Worm (Caenorhabditis elegans) whole organism, L2 larva: ENCODE data around the gene alg-3.

Experiments used
- C34F6.9 ChIP-seq: fragments of 150-350 bp; optimal IDR thresholded peaks from 2 replicates; lab custom pipeline; 2014; ENCODE audit warnings: missing biosample characterization, missing genetic modification characterization
- F13H6.1 ChIP-seq: sonication (generic microtip); optimal IDR thresholded peaks from 2 replicates; lab custom pipeline; 2016; ENCODE audit warnings: missing genetic modification characterization, missing compliant biosample characterization
- R02D3.7 ChIP-seq: fragments of 150-350 bp; optimal IDR thresholded peaks from 2 replicates; lab custom pipeline; 2014; ENCODE audit warnings: missing biosample characterization, missing genetic modification characterization
- Y55F3AM.14 ChIP-seq: fragments of 200-800 bp; sonication (Bioruptor generic); optimal IDR thresholded peaks from 2 replicates; lab custom pipeline; 2018; ENCODE audit warnings: mild to moderate bottlenecking, missing genetic modification characterization, missing compliant biosample characterization
- ZK546.5 ChIP-seq: sonication (generic microtip); optimal IDR thresholded peaks from 2 replicates; lab custom pipeline; 2017; ENCODE audit warnings: missing biosample characterization, missing genetic modification characterization
- alr-1 ChIP-seq: fragments of 150-350 bp; optimal IDR thresholded peaks from 2 replicates; lab custom pipeline; 2014; ENCODE audit warnings: missing biosample characterization, missing genetic modification characterization
- aly-2 ChIP-seq: fragments of 150-350 bp; optimal IDR thresholded peaks from 2 replicates; lab custom pipeline; 2014; ENCODE audit warnings: missing biosample characterization, missing genetic modification characterization
- ama-1 ChIP-seq: fragments of 150-350 bp; optimal IDR thresholded peaks from 2 replicates; lab custom pipeline; 2018; ENCODE audit warnings: inconsistent platforms
- blmp-1 ChIP-seq: sonication (generic microtip); optimal IDR thresholded peaks from 2 replicates; lab custom pipeline; 2017; ENCODE audit warnings: missing genetic modification characterization, mild to moderate bottlenecking, missing compliant biosample characterization, antibody characterized with exemption, moderate library complexity; ENCODE audit not compliant: insufficient read depth
- ceh-16 ChIP-seq: fragments of 150-350 bp; optimal IDR thresholded peaks from 2 replicates; lab custom pipeline; 2014; ENCODE audit warnings: missing biosample characterization, missing genetic modification characterization
- ceh-82 ChIP-seq: fragments of 150-350 bp; optimal IDR thresholded peaks from 2 replicates; lab custom pipeline; 2014; ENCODE audit warnings: missing biosample characterization, missing genetic modification characterization
- dmd-4 ChIP-seq: sonication (generic microtip); optimal IDR thresholded peaks from 2 replicates; lab custom pipeline; 2017; ENCODE audit warnings: missing biosample characterization, missing genetic modification characterization
- egl-27 ChIP-seq: sonication (generic microtip); optimal IDR thresholded peaks from 3 replicates; lab custom pipeline; 2017; ENCODE audit warnings: missing biosample characterization, missing genetic modification reagents, missing genetic modification characterization
- elt-3 ChIP-seq: sonication (generic microtip); optimal IDR thresholded peaks from 2 replicates; lab custom pipeline; 2017; ENCODE audit warnings: missing biosample characterization, missing genetic modification characterization
- fos-1 ChIP-seq: fragments of 150-350 bp; optimal IDR thresholded peaks from 2 replicates; lab custom pipeline; 2014; ENCODE audit warnings: missing biosample characterization, missing genetic modification characterization
- gmeb-1 ChIP-seq: fragments of 150-350 bp; optimal IDR thresholded peaks from 2 replicates; lab custom pipeline; 2014; ENCODE audit warnings: missing biosample characterization, missing genetic modification characterization
- lin-13 ChIP-seq: fragments of 150-350 bp; optimal IDR thresholded peaks from 2 replicates; lab custom pipeline; 2014; ENCODE audit warnings: missing biosample characterization, missing genetic modification reagents, missing genetic modification characterization
- lin-39 ChIP-seq: fragments of 150-350 bp; optimal IDR thresholded peaks from 2 replicates; lab custom pipeline; 2014; ENCODE audit warnings: missing biosample characterization, missing genetic modification reagents, missing genetic modification characterization
- lsy-2 ChIP-seq, 2 experiments: fragments of 150-350 bp in 1 of 2; sonication (generic microtip) in 1 of 2; optimal IDR thresholded peaks; 2 replicates each; lab custom pipeline; 2014 to 2017; ENCODE audit warnings: missing biosample characterization in 2 of 2, missing genetic modification characterization in 2 of 2
- mab-5 ChIP-seq: fragments of 150-350 bp; optimal IDR thresholded peaks from 2 replicates; lab custom pipeline; 2014; ENCODE audit warnings: missing biosample characterization, missing genetic modification characterization
- mbf-1 ChIP-seq: sonication (generic microtip); optimal IDR thresholded peaks from 2 replicates; lab custom pipeline; 2017; ENCODE audit warnings: missing biosample characterization, missing genetic modification characterization
- mdl-1 ChIP-seq, 2 experiments: fragments of 150-350 bp in 1 of 2; sonication (generic microtip) in 1 of 2; optimal IDR thresholded peaks; 2 replicates each; lab custom pipeline; 2017; ENCODE audit warnings: missing biosample characterization in 2 of 2, missing genetic modification characterization in 2 of 2
- nhr-10 ChIP-seq: sonication (generic microtip); optimal IDR thresholded peaks from 2 replicates; lab custom pipeline; 2017; ENCODE audit warnings: missing biosample characterization, missing genetic modification characterization
- nhr-11 ChIP-seq: fragments of 150-350 bp; optimal IDR thresholded peaks from 2 replicates; lab custom pipeline; 2014; ENCODE audit warnings: missing biosample characterization, missing genetic modification characterization
- nhr-12 ChIP-seq: fragments of 150-350 bp; optimal IDR thresholded peaks from 2 replicates; lab custom pipeline; 2014; ENCODE audit warnings: missing biosample characterization, missing genetic modification characterization
- nhr-129 ChIP-seq: fragments of 150-350 bp; optimal IDR thresholded peaks from 2 replicates; lab custom pipeline; 2014; ENCODE audit warnings: missing biosample characterization, missing genetic modification characterization
- nhr-21 ChIP-seq: fragments of 150-350 bp; optimal IDR thresholded peaks from 2 replicates; lab custom pipeline; 2014; ENCODE audit warnings: missing biosample characterization, missing genetic modification characterization
- nhr-23 ChIP-seq: fragments of 150-350 bp; optimal IDR thresholded peaks from 2 replicates; lab custom pipeline; 2014; ENCODE audit warnings: missing biosample characterization, missing genetic modification reagents, missing genetic modification characterization
- nhr-25 ChIP-seq: fragments of 150-350 bp; sonication (generic microtip); optimal IDR thresholded peaks from 3 replicates; lab custom pipeline; 2014; ENCODE audit warnings: missing biosample characterization, missing genetic modification characterization
- nhr-6 ChIP-seq: fragments of 150-350 bp; optimal IDR thresholded peaks from 2 replicates; lab custom pipeline; 2014; ENCODE audit warnings: missing biosample characterization, missing genetic modification characterization
- nhr-77 ChIP-seq: fragments of 150-350 bp; optimal IDR thresholded peaks from 2 replicates; lab custom pipeline; 2014; ENCODE audit warnings: missing biosample characterization, missing genetic modification characterization
- peb-1 ChIP-seq: fragments of 150-350 bp; optimal IDR thresholded peaks from 2 replicates; lab custom pipeline; 2014; ENCODE audit warnings: missing biosample characterization, missing genetic modification characterization
- sem-4 ChIP-seq: fragments of 150-350 bp; optimal IDR thresholded peaks from 2 replicates; lab custom pipeline; 2014; ENCODE audit warnings: missing biosample characterization, missing genetic modification reagents, missing genetic modification characterization
- skn-1 ChIP-seq: sonication (generic microtip); optimal IDR thresholded peaks from 2 replicates; lab custom pipeline; 2017; ENCODE audit warnings: missing biosample characterization, missing genetic modification characterization
- sma-9 ChIP-seq, 2 experiments: fragments of 150-350 bp in 1 of 2; sonication (generic microtip) in 1 of 2; optimal IDR thresholded peaks; 2 replicates each; lab custom pipeline; 2014 to 2016; ENCODE audit warnings: missing genetic modification characterization in 2 of 2, mild to moderate bottlenecking in 1 of 2, missing biosample characterization in 1 of 2, missing compliant biosample characterization in 1 of 2, missing genetic modification reagents in 1 of 2, moderate library complexity in 1 of 2
- unc-39 ChIP-seq: fragments of 150-350 bp; optimal IDR thresholded peaks from 2 replicates; lab custom pipeline; 2014; ENCODE audit warnings: missing biosample characterization, missing genetic modification characterization
- unc-55 ChIP-seq: fragments of 150-350 bp; sonication (generic microtip); optimal IDR thresholded peaks from 3 replicates; lab custom pipeline; 2014; ENCODE audit warnings: missing biosample characterization, missing genetic modification reagents, missing genetic modification characterization
- unc-62 ChIP-seq: fragments of 150-350 bp; optimal IDR thresholded peaks from 2 replicates; lab custom pipeline; 2014; ENCODE audit warnings: missing biosample characterization, missing genetic modification reagents, missing genetic modification characterization
- zag-1 ChIP-seq: fragments of 150-350 bp; optimal IDR thresholded peaks from 2 replicates; lab custom pipeline; 2014; ENCODE audit warnings: missing biosample characterization, missing genetic modification characterization
- ztf-1 ChIP-seq: fragments of 200-800 bp; sonication (Bioruptor generic); conservative IDR thresholded peaks from 2 replicates; pipeline ENCODE4 v1.3.6; 2022; ENCODE audit warnings: missing genetic modification characterization, missing compliant biosample characterization
- ztf-11 ChIP-seq: sonication (generic microtip); optimal IDR thresholded peaks from 2 replicates; lab custom pipeline; 2017; ENCODE audit warnings: missing biosample characterization, missing genetic modification characterization
- ztf-4 ChIP-seq: fragments of 150-350 bp; optimal IDR thresholded peaks from 2 replicates; lab custom pipeline; 2014; ENCODE audit warnings: missing biosample characterization, missing genetic modification characterization

The alg-3 gene

DNA sequence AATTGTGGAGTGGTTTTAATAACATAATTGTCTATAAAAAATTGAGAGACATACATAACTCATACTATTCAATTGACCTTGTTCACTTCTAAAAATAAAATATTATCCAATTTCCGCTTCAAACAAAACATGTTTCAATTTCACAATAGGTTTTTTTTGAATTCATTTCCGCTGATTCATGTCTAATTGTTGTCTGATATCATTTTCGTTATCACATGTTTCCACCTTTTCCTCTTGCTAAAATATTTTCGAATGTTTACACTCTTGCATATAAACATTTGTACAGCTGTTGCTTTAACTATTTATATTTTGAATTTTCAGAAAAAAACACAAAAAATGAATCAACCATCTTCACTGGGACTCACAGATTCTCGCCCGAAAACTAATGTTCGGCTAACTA, 41.3 kb downstream of the alg-3 start, which contains the start of gene gem-4:
TSS of gene gem-4 (plus strand) at position 301 of the 400 bp plus-strand sequence.
- TF ChIP-seq fos-1 (tag; lab: Kevin White, UChicago), result peak; percentile 44
- no peak for TF ChIP-seq sma-9 (GFP tag; optimal IDR thresholded peaks at IDR 0.05; lab: Kevin White, UChicago)
- TF ChIP-seq sma-9 (tag; optimal IDR thresholded peaks at IDR 0.05; lab: Kevin White, UChicago), result no peak

DNA sequence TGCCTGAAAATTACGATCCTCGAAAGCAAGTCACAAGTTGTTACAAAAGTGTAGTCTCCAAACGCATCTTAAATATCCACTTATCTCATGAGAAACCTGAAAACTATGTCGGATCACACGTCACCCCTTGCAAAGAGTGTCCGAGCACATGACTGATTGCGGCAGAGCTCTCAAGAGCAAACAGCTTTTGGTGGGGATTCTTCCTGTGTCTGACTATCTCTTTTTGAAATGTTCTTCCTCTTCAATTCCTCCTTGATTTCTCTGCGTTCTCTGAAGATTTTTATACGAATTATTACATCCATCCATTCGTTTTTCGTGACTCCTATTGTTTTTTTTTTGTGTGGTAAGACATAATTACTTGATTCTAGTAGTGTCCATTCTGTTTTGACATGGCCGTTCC, 44.8 kb downstream of the alg-3 start, which contains the start of gene T12A7.6:
TSS of gene T12A7.6 (plus strand) at position 369 of the 400 bp plus-strand sequence.
- TF ChIP-seq ztf-11, result no peak
- TF ChIP-seq nhr-21, result no peak
- no peak for TF ChIP-seq fos-1 (tag; lab: Kevin White, UChicago)
- no peak for TF ChIP-seq unc-39
- no peak for TF ChIP-seq lin-39 (tag; lab: Kevin White, UChicago)
- TF ChIP-seq ceh-16, result no peak
- TF ChIP-seq ceh-82 (tag; lab: Kevin White, UChicago), result no peak
- TF ChIP-seq C34F6.9, result peak; percentile 23
- no peak for TF ChIP-seq sem-4 (tag; lab: Kevin White, UChicago)
- TF ChIP-seq ama-1 (lab: Kevin White, UChicago), result no peak
- TF ChIP-seq zag-1, result no peak
- no peak for TF ChIP-seq blmp-1 (tag; lab: Kevin White, UChicago)
- no peak for TF ChIP-seq ztf-1 (GFP tag; lab: Robert Waterston, UW)
- no peak for TF ChIP-seq nhr-77 (tag; lab: Kevin White, UChicago)
- TF ChIP-seq ZK546.5 (tag; lab: Kevin White, UChicago), result no peak
- no peak for TF ChIP-seq skn-1 (tag; lab: Kevin White, UChicago)
- no peak for TF ChIP-seq mdl-1 (tag; optimal IDR thresholded peaks at IDR 0.05; lab: Kevin White, UChicago)
- no peak for TF ChIP-seq nhr-12
- peak; percentile 74 for TF ChIP-seq nhr-129 (tag; lab: Kevin White, UChicago)
- no peak for TF ChIP-seq Y55F3AM.14
- TF ChIP-seq nhr-25 (tag; lab: Kevin White, UChicago), result no peak
- peak; percentile 70 for TF ChIP-seq F13H6.1
- TF ChIP-seq nhr-6 (tag; lab: Kevin White, UChicago), result no peak
- TF ChIP-seq lsy-2 (tag; optimal IDR thresholded peaks at IDR 0.05; lab: Kevin White, UChicago), result peak in 1 of 2 experiments; percentile 25
- no peak for TF ChIP-seq unc-62 (GFP tag; lab: Kevin White, UChicago)
- TF ChIP-seq nhr-10 (tag; lab: Kevin White, UChicago), result no peak
- TF ChIP-seq sma-9 (GFP tag; optimal IDR thresholded peaks at IDR 0.05; lab: Kevin White, UChicago), result peak; percentile 33
- TF ChIP-seq sma-9 (tag; optimal IDR thresholded peaks at IDR 0.05; lab: Kevin White, UChicago), result no peak
- no peak for TF ChIP-seq alr-1
- TF ChIP-seq aly-2 (tag; lab: Kevin White, UChicago), result no peak
- TF ChIP-seq dmd-4 (tag; lab: Kevin White, UChicago), result no peak

DNA sequence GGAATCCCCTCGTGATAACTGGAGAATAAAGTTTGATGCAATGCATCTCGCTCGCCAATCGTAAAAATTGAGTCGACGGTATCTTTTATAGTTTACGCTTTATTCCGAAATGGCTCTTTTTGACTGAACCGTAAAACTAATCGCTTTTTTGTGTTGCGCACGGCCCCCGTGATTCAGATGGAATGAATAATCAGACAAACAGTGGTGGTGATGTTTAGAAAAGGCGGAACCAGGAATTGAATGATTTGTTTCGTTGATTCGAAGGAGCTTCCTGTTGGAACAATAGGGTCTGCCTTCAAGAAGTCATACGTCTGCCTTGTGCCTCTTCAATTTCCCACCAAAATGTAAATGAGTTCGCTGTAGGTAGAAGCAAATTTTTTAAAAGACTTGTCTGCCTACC, 50.3 kb downstream of the alg-3 start, which contains the start of gene scl-18:
TSS of gene scl-18 (minus strand) at position 101 of the 400 bp plus-strand sequence.
- no peak for TF ChIP-seq nhr-6 (tag; lab: Kevin White, UChicago)
- no peak for TF ChIP-seq lin-13 (GFP tag; lab: Kevin White, UChicago)
- TF ChIP-seq alr-1, result no peak
- no peak for TF ChIP-seq egl-27
- TF ChIP-seq F13H6.1, result no peak
- TF ChIP-seq nhr-25 (tag; lab: Kevin White, UChicago), result no peak
- no peak for TF ChIP-seq nhr-23
- TF ChIP-seq peb-1 (tag; lab: Kevin White, UChicago), result no peak
- no peak for TF ChIP-seq gmeb-1 (tag; lab: Kevin White, UChicago)
- no peak for TF ChIP-seq zag-1
- TF ChIP-seq Y55F3AM.14, result no peak
- TF ChIP-seq fos-1 (tag; lab: Kevin White, UChicago), result no peak
- TF ChIP-seq sma-9 (GFP tag; optimal IDR thresholded peaks at IDR 0.05; lab: Kevin White, UChicago), result no peak
- TF ChIP-seq sma-9 (tag; optimal IDR thresholded peaks at IDR 0.05; lab: Kevin White, UChicago), result no peak
- TF ChIP-seq elt-3 (tag; lab: Kevin White, UChicago), result no peak
- no peak for TF ChIP-seq nhr-21

DNA sequence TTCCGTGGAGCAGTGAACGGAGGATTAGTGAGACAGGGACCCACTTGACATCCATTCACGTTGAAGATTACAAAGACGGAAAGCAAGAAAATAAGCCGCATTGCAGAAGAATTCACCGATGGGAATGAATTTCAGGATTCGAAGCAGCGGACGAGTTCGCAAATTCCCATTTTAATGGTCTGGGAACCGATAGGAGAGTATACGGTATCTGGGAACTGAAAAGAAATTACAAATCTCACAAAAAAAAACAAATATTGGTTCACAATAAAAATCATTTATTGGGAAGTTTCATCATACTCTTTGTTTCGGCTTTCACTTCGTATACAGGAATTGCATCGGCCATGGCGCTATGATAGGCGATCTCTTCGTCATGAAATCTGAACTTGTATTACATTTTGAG, 51.0 kb downstream of the alg-3 start, which contains the start of gene T12A7.10:
TSS of gene T12A7.10 (minus strand) at position 101 of the 400 bp plus-strand sequence.
- TF ChIP-seq mbf-1 (tag; lab: Kevin White, UChicago) (no peak), zag-1 (no peak), peb-1 (tag; lab: Kevin White, UChicago) (no peak), lin-39 (tag; lab: Kevin White, UChicago) (no peak), mab-5 (tag; lab: Kevin White, UChicago) (no peak), nhr-11 (tag; lab: Kevin White, UChicago) (no peak), C34F6.9 (no peak), R02D3.7 (tag; lab: Kevin White, UChicago) (no peak), nhr-12 (no peak), F13H6.1 (no peak), lin-13 (GFP tag; lab: Kevin White, UChicago) (no peak), sem-4 (tag; lab: Kevin White, UChicago) (no peak), unc-55 (GFP tag; lab: Kevin White, UChicago) (no peak), nhr-6 (tag; lab: Kevin White, UChicago) (no peak), ztf-4 (tag; lab: Kevin White, UChicago) (no peak), aly-2 (tag; lab: Kevin White, UChicago) (no peak), skn-1 (tag; lab: Kevin White, UChicago) (no peak), nhr-23 (no peak)
